Worm (Caenorhabditis elegans) whole organism, L3 larva: ENCODE results near the gene epg-7.

Source experiments
- R02D3.7 ChIP-seq: fragments of 150-350 bp; optimal IDR thresholded peaks from 2 replicates; lab custom pipeline; 2014; ENCODE audit warnings: missing biosample characterization, missing genetic modification characterization
- ZK546.5 ChIP-seq: sonication (generic microtip); optimal IDR thresholded peaks from 2 replicates; lab custom pipeline; 2017; ENCODE audit warnings: missing biosample characterization, missing genetic modification characterization
- aly-2 ChIP-seq: fragments of 150-350 bp; optimal IDR thresholded peaks from 2 replicates; lab custom pipeline; 2014; ENCODE audit warnings: missing biosample characterization, missing genetic modification characterization
- ama-1 ChIP-seq: fragments of 150-350 bp; optimal IDR thresholded peaks from 2 replicates; lab custom pipeline; 2018
- ceh-16 ChIP-seq: sonication (generic microtip); optimal IDR thresholded peaks from 2 replicates; lab custom pipeline; 2017; ENCODE audit warnings: missing biosample characterization, missing genetic modification characterization
- ceh-28 ChIP-seq: fragments of 150-350 bp; optimal IDR thresholded peaks from 2 replicates; lab custom pipeline; 2014; ENCODE audit warnings: missing biosample characterization, missing genetic modification reagents, missing genetic modification characterization
- ceh-9 ChIP-seq: sonication (generic microtip); optimal IDR thresholded peaks from 2 replicates; lab custom pipeline; 2018; ENCODE audit warnings: missing biosample characterization, missing genetic modification characterization
- egl-5 ChIP-seq: fragments of 150-350 bp; optimal IDR thresholded peaks from 2 replicates; lab custom pipeline; 2017; ENCODE audit warnings: missing biosample characterization, missing genetic modification reagents, missing genetic modification characterization, inconsistent platforms
- elt-1 ChIP-seq: fragments of 150-350 bp; optimal IDR thresholded peaks from 2 replicates; lab custom pipeline; 2014; ENCODE audit warnings: missing biosample characterization, missing genetic modification characterization
- elt-2 ChIP-seq: sonication (generic microtip); optimal IDR thresholded peaks from 2 replicates; lab custom pipeline; 2016; ENCODE audit warnings: missing genetic modification reagents, mild to moderate bottlenecking, missing genetic modification characterization, missing compliant biosample characterization
- elt-3 ChIP-seq, 3 experiments: fragments of 150-350 bp in 1 of 3; sonication (generic microtip) in 2 of 3; optimal IDR thresholded peaks; 2 replicates in 2 of 3; 4 replicates in 1 of 3; lab custom pipeline; 2014 to 2017; ENCODE audit warnings: missing biosample characterization in 3 of 3, missing genetic modification characterization in 3 of 3
- eor-1 ChIP-seq, 2 experiments: fragments of 150-350 bp; optimal IDR thresholded peaks; 2 replicates each; lab custom pipeline; 2014 to 2018; ENCODE audit warnings: missing biosample characterization in 2 of 2, missing genetic modification characterization in 2 of 2
- fos-1 ChIP-seq: fragments of 150-350 bp; optimal IDR thresholded peaks from 2 replicates; lab custom pipeline; 2014; ENCODE audit warnings: missing biosample characterization, missing genetic modification characterization
- hmg-11 ChIP-seq: sonication (generic microtip); optimal IDR thresholded peaks from 2 replicates; lab custom pipeline; 2016; ENCODE audit warnings: missing genetic modification characterization, missing compliant biosample characterization
- jun-1 ChIP-seq: fragments of 150-350 bp; optimal IDR thresholded peaks from 2 replicates; lab custom pipeline; 2014; ENCODE audit warnings: missing biosample characterization, missing genetic modification reagents, missing genetic modification characterization
- lin-15B ChIP-seq: fragments of 150-350 bp; optimal IDR thresholded peaks from 2 replicates; lab custom pipeline; 2014; ENCODE audit warnings: missing biosample characterization, missing genetic modification characterization
- mdl-1 ChIP-seq: fragments of 150-350 bp; optimal IDR thresholded peaks from 2 replicates; lab custom pipeline; 2014; ENCODE audit warnings: missing biosample characterization, missing genetic modification characterization
- mml-1 ChIP-seq: fragments of 150-350 bp; sonication (generic microtip); optimal IDR thresholded peaks from 3 replicates; lab custom pipeline; 2014; ENCODE audit warnings: missing biosample characterization, missing genetic modification characterization
- nfya-1 ChIP-seq: sonication (generic microtip); optimal IDR thresholded peaks from 2 replicates; lab custom pipeline; 2017; ENCODE audit warnings: missing genetic modification characterization, mild to moderate bottlenecking, missing compliant biosample characterization, antibody characterized with exemption, moderate library complexity; ENCODE audit not compliant: insufficient read depth
- nhr-237 ChIP-seq: fragments of 150-350 bp; optimal IDR thresholded peaks from 2 replicates; lab custom pipeline; 2014; ENCODE audit warnings: missing biosample characterization, missing genetic modification characterization
- nhr-25 ChIP-seq: sonication (generic microtip); optimal IDR thresholded peaks from 2 replicates; lab custom pipeline; 2017; ENCODE audit warnings: missing biosample characterization, missing genetic modification characterization
- nhr-28 ChIP-seq: fragments of 150-350 bp; optimal IDR thresholded peaks from 2 replicates; lab custom pipeline; 2014; ENCODE audit warnings: missing biosample characterization, missing genetic modification characterization
- nhr-43 ChIP-seq: sonication (generic microtip); optimal IDR thresholded peaks from 2 replicates; lab custom pipeline; 2016; ENCODE audit warnings: mild to moderate bottlenecking, missing genetic modification characterization, missing compliant biosample characterization; ENCODE audit not compliant: poor library complexity, severe bottlenecking
- nhr-76 ChIP-seq: fragments of 150-350 bp; sonication (generic microtip); optimal IDR thresholded peaks from 5 replicates; lab custom pipeline; 2014; ENCODE audit warnings: missing biosample characterization, missing genetic modification characterization
- nhr-77 ChIP-seq: fragments of 150-350 bp; optimal IDR thresholded peaks from 2 replicates; lab custom pipeline; 2014; ENCODE audit warnings: missing biosample characterization, missing genetic modification characterization
- pha-4 ChIP-seq: fragments of 150-350 bp; optimal IDR thresholded peaks from 2 replicates; lab custom pipeline; 2014; ENCODE audit warnings: missing biosample characterization, missing genetic modification reagents, missing genetic modification characterization
- pqm-1 ChIP-seq: fragments of 150-350 bp; optimal IDR thresholded peaks from 2 replicates; lab custom pipeline; 2017; ENCODE audit warnings: missing biosample characterization, missing genetic modification characterization, inconsistent platforms
- sea-2 ChIP-seq: fragments of 150-350 bp; sonication (generic microtip); optimal IDR thresholded peaks from 4 replicates; lab custom pipeline; 2014; ENCODE audit warnings: missing biosample characterization, missing genetic modification reagents, missing genetic modification characterization
- skn-1 ChIP-seq: fragments of 150-350 bp; optimal IDR thresholded peaks from 2 replicates; lab custom pipeline; 2014; ENCODE audit warnings: missing biosample characterization, missing genetic modification characterization
- tbx-2 ChIP-seq: sonication (generic microtip); optimal IDR thresholded peaks from 2 replicates; lab custom pipeline; 2016; ENCODE audit warnings: mild to moderate bottlenecking, missing genetic modification characterization, missing compliant biosample characterization
- unc-39 ChIP-seq: sonication (generic microtip); optimal IDR thresholded peaks from 4 replicates; lab custom pipeline; 2017; ENCODE audit warnings: missing biosample characterization, missing genetic modification characterization
- zag-1 ChIP-seq: fragments of 150-350 bp; optimal IDR thresholded peaks from 2 replicates; lab custom pipeline; 2014; ENCODE audit warnings: missing biosample characterization, missing genetic modification characterization
- ztf-4 ChIP-seq: fragments of 150-350 bp; optimal IDR thresholded peaks from 2 replicates; lab custom pipeline; 2014; ENCODE audit warnings: missing biosample characterization, missing genetic modification characterization

The epg-7 gene

ce11 chrX:7314564-7314963 lies 19.9 kb upstream of the epg-7 start:
- TF ChIP-seq pqm-1 (tag; lab: Kevin White, UChicago) = peak; percentile 4
- no peak for TF ChIP-seq nhr-77
- TF ChIP-seq elt-2 (tag; lab: Kevin White, UChicago) = peak; percentile 54

- TF ChIP-seq ceh-9 (tag; lab: Kevin White, UChicago) = no peak
- TF ChIP-seq nhr-28 (tag; lab: Kevin White, UChicago) = no peak
- no peak for TF ChIP-seq ama-1
- TF ChIP-seq nhr-237 (tag; lab: Kevin White, UChicago) = no peak
- no peak for TF ChIP-seq egl-5
- no peak for TF ChIP-seq ceh-16 (tag; lab: Kevin White, UChicago)
- peak; percentile 57 for TF ChIP-seq jun-1 (tag; lab: Kevin White, UChicago)
- peak; percentile 48 for TF ChIP-seq nfya-1 (tag; lab: Kevin White, UChicago)
- TF ChIP-seq aly-2 (tag; lab: Kevin White, UChicago) = no peak
- TF ChIP-seq pha-4 (tag; lab: Kevin White, UChicago) = peak; percentile 38
- TF ChIP-seq pqm-1 (tag; lab: Kevin White, UChicago) = peak; percentile 93
- TF ChIP-seq zag-1 (tag; lab: Kevin White, UChicago) = no peak
- TF ChIP-seq sea-2 (GFP tag; lab: Kevin White, UChicago) = no peak
- peak; percentile 96 for TF ChIP-seq elt-2 (tag; lab: Kevin White, UChicago)
- no peak for TF ChIP-seq nhr-25 (tag; lab: Kevin White, UChicago)
- no peak for TF ChIP-seq ztf-4 (tag; lab: Kevin White, UChicago)
- TF ChIP-seq skn-1 = peak; percentile 88
- TF ChIP-seq, all 47 proteins: peak for 6
Observed at ce11 chrX:7315329-7315728, 19.2 kb upstream of the epg-7 start, which contains the start of gene spp-3. spp-3 (minus strand) TSS chrX:7315353.

- TF ChIP-seq jun-1 (tag; lab: Kevin White, UChicago) (no peak), ceh-9 (tag; lab: Kevin White, UChicago) (no peak), elt-1 (tag; lab: Kevin White, UChicago) (no peak), R02D3.7 (tag; lab: Kevin White, UChicago) (no peak), zag-1 (tag; lab: Kevin White, UChicago) (no peak), elt-2 (tag; lab: Kevin White, UChicago) (peak; percentile 90), lin-15B (tag; lab: Kevin White, UChicago) (no peak), nhr-28 (tag; lab: Kevin White, UChicago) (no peak), pqm-1 (tag; lab: Kevin White, UChicago) (peak; percentile 85), ZK546.5 (tag; lab: Kevin White, UChicago) (no peak), unc-39 (tag; lab: Kevin White, UChicago) (no peak), ceh-28 (tag; lab: Kevin White, UChicago) (no peak), ama-1 (peak; percentile 71), tbx-2 (no peak), pha-4 (tag; lab: Kevin White, UChicago) (peak; percentile 29), nhr-237 (tag; lab: Kevin White, UChicago) (no peak)
Observed at ce11 chrX:7316485-7317391, 17.8 kb upstream of the epg-7 start, which contains the start of the genes spp-2 and spp-6. spp-2 (minus strand) TSS chrX:7316818. spp-6 (plus strand) TSS chrX:7317341.

- TF ChIP-seq nhr-77 (no peak), jun-1 (tag; lab: Kevin White, UChicago) (no peak), elt-2 (tag; lab: Kevin White, UChicago) (peak; percentile 84), R02D3.7 (tag; lab: Kevin White, UChicago) (no peak), nhr-76 (tag; lab: Kevin White, UChicago) (no peak)
Observed at ce11 chrX:7318639-7319038, 15.9 kb upstream of the epg-7 start, which contains the start of gene spp-4. spp-4 (minus strand) TSS chrX:7318756.

- TF ChIP-seq ztf-4 (tag; lab: Kevin White, UChicago) (no peak), unc-39 (tag; lab: Kevin White, UChicago) (no peak), pqm-1 (tag; lab: Kevin White, UChicago) (peak; percentile 97), nhr-43 (no peak), fos-1 (tag; lab: Kevin White, UChicago) (no peak), ama-1 (peak; percentile 41), ceh-28 (tag; lab: Kevin White, UChicago) (no peak), mdl-1 (tag; lab: Kevin White, UChicago) (peak; percentile 14), ceh-9 (tag; lab: Kevin White, UChicago) (no peak), lin-15B (tag; lab: Kevin White, UChicago) (no peak), nhr-76 (tag; lab: Kevin White, UChicago) (no peak), pha-4 (tag; lab: Kevin White, UChicago) (peak; percentile 78), mml-1 (tag; lab: Kevin White, UChicago) (no peak), nhr-77 (no peak), hmg-11 (tag; lab: Kevin White, UChicago) (no peak), ceh-16 (tag; lab: Kevin White, UChicago) (no peak), sea-2 (GFP tag; lab: Kevin White, UChicago) (no peak), jun-1 (tag; lab: Kevin White, UChicago) (peak; percentile 63), nhr-237 (tag; lab: Kevin White, UChicago) (no peak), zag-1 (tag; lab: Kevin White, UChicago) (no peak), elt-3 (tag; optimal IDR thresholded peaks at IDR 0.05; lab: Kevin White, UChicago) (no peak), elt-2 (tag; lab: Kevin White, UChicago) (peak; percentile 95), eor-1 (tag; optimal IDR thresholded peaks at IDR 0.05; lab: Kevin White, UChicago) (no peak)
Observed at ce11 chrX:7320115-7320711, 14.3 kb upstream of the epg-7 start, which contains the start of gene spp-5. spp-5 (minus strand) TSS chrX:7320354.
